Worm (Caenorhabditis elegans): ENCODE results near the gene PDB1.1.

DNA sequence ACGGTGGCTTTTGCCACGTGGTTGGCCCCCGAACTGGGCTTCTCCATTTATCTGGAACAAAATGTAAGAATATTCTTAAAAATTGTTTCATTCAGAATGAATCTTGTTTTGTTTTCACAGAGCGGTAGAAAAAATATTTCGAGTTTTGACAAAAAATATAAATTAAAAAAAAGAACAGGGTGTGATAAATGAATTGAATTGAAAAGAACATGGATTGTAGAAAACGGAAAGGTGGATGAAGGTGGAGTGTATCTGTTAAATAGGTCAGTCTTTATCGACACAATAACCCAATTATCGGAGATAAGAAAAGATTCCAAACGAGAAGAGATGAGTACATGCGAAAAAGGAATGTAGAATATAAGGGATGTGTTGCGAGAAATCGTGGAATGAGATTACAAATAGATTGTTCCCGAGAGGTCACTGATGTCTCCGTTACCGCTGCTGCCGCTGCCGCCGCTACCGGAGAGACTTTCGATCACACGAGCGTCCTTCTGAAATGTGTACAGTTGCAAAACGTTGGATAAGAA is 21.1 kb downstream of the PDB1.1 start, which contains the start of gene dpy-7:
- no peak for TF ChIP-seq pha-4 (tag; optimal IDR thresholded peaks at IDR 0.05)
- no peak for TF ChIP-seq zfh-2 (GFP tag; conservative IDR thresholded peaks at IDR 0.05)
- TF ChIP-seq ama-1 (optimal IDR thresholded peaks at IDR 0.05) = no peak
- no peak for TF ChIP-seq ama-1 (GFP tag; optimal IDR thresholded peaks at IDR 0.05)

Measured in whole organism, young adult.